Worm (Caenorhabditis elegans) whole organism, late embryonic: ENCODE data around the gene prp-18.

Source experiments
- C08G9.2 ChIP-seq: sonication (generic microtip); optimal IDR thresholded peaks from 2 replicates; lab custom pipeline; 2016; ENCODE audit warnings: mild to moderate bottlenecking, missing genetic modification characterization, moderate library complexity, missing compliant biosample characterization
- C38D4.7 ChIP-seq: fragments of 200-800 bp; sonication (Bioruptor generic); optimal IDR thresholded peaks from 2 replicates; lab custom pipeline; 2018; ENCODE audit warnings: mild to moderate bottlenecking, missing genetic modification characterization, moderate library complexity, missing compliant biosample characterization
- F13H6.1 ChIP-seq: sonication (generic microtip); optimal IDR thresholded peaks from 2 replicates; lab custom pipeline; 2016; ENCODE audit warnings: missing genetic modification characterization, missing compliant biosample characterization
- K02D7.2 ChIP-seq: sonication (generic microtip); optimal IDR thresholded peaks from 2 replicates; lab custom pipeline; 2017; ENCODE audit warnings: mild to moderate bottlenecking, missing genetic modification characterization, missing compliant biosample characterization
- Y22D7AL.16 ChIP-seq: sonication (generic microtip); optimal IDR thresholded peaks from 2 replicates; lab custom pipeline; 2016; ENCODE audit warnings: missing genetic modification characterization, missing compliant biosample characterization
- ahr-1 ChIP-seq: sonication (generic microtip); optimal IDR thresholded peaks from 2 replicates; lab custom pipeline; 2016; ENCODE audit warnings: missing genetic modification characterization, missing compliant biosample characterization
- ceh-14 ChIP-seq: sonication (generic microtip); optimal IDR thresholded peaks from 2 replicates; lab custom pipeline; 2016; ENCODE audit warnings: missing genotype, missing genetic modification characterization, missing compliant biosample characterization
- ceh-22 ChIP-seq: sonication (generic microtip); optimal IDR thresholded peaks from 2 replicates; lab custom pipeline; 2017; ENCODE audit warnings: missing biosample characterization, missing genetic modification characterization
- ceh-24 ChIP-seq: sonication (generic microtip); optimal IDR thresholded peaks from 2 replicates; lab custom pipeline; 2016; ENCODE audit warnings: mild to moderate bottlenecking, missing genetic modification characterization, missing compliant biosample characterization
- ceh-30 ChIP-seq: fragments of 150-350 bp; optimal IDR thresholded peaks from 2 replicates; lab custom pipeline; 2014; ENCODE audit warnings: missing biosample characterization, missing genetic modification characterization
- ceh-48 ChIP-seq: sonication (generic microtip); optimal IDR thresholded peaks from 2 replicates; lab custom pipeline; 2016; ENCODE audit warnings: missing genetic modification characterization, inconsistent platforms, missing compliant biosample characterization
- che-1 ChIP-seq: sonication (generic microtip); optimal IDR thresholded peaks from 2 replicates; lab custom pipeline; 2016; ENCODE audit warnings: mild to moderate bottlenecking, missing genetic modification characterization, missing compliant biosample characterization
- dve-1 ChIP-seq: sonication (generic microtip); optimal IDR thresholded peaks from 2 replicates; lab custom pipeline; 2017; ENCODE audit warnings: antibody characterized with exemption, mild to moderate bottlenecking, missing genetic modification characterization, missing compliant biosample characterization
- elt-2 ChIP-seq: sonication (generic microtip); optimal IDR thresholded peaks from 2 replicates; lab custom pipeline; 2016; ENCODE audit warnings: missing genetic modification reagents, missing genetic modification characterization, missing compliant biosample characterization
- elt-4 ChIP-seq: sonication (generic microtip); optimal IDR thresholded peaks from 2 replicates; lab custom pipeline; 2016; ENCODE audit warnings: missing genetic modification characterization, missing compliant biosample characterization
- ets-4 ChIP-seq: sonication (generic microtip); optimal IDR thresholded peaks from 2 replicates; lab custom pipeline; 2016; ENCODE audit warnings: missing genetic modification characterization, missing compliant biosample characterization
- fax-1 ChIP-seq: sonication (generic microtip); optimal IDR thresholded peaks from 2 replicates; lab custom pipeline; 2016; ENCODE audit warnings: missing genotype, missing genetic modification characterization, missing compliant biosample characterization
- gmeb-2 ChIP-seq: sonication (generic microtip); optimal IDR thresholded peaks from 2 replicates; lab custom pipeline; 2016; ENCODE audit warnings: missing genetic modification characterization, inconsistent platforms, missing compliant biosample characterization
- hlh-13 ChIP-seq: fragments of 200-800 bp; sonication (Bioruptor generic); optimal IDR thresholded peaks from 2 replicates; lab custom pipeline; 2018; ENCODE audit warnings: mild to moderate bottlenecking, missing genetic modification characterization, missing compliant biosample characterization
- hlh-30 ChIP-seq: sonication (generic microtip); optimal IDR thresholded peaks from 2 replicates; lab custom pipeline; 2017; ENCODE audit warnings: antibody characterized with exemption, missing genetic modification characterization, missing compliant biosample characterization; ENCODE audit not compliant: insufficient read depth
- hlh-6 ChIP-seq: sonication (generic microtip); optimal IDR thresholded peaks from 2 replicates; lab custom pipeline; 2016; ENCODE audit warnings: missing genotype, missing genetic modification characterization, missing compliant biosample characterization
- hlh-8 ChIP-seq: sonication (generic microtip); optimal IDR thresholded peaks from 2 replicates; lab custom pipeline; 2016; ENCODE audit warnings: missing genotype, missing genetic modification characterization, missing compliant biosample characterization
- madf-2 ChIP-seq: sonication (generic microtip); optimal IDR thresholded peaks from 2 replicates; lab custom pipeline; 2017; ENCODE audit warnings: missing genetic modification characterization, missing compliant biosample characterization
- mec-3 ChIP-seq: sonication (generic microtip); optimal IDR thresholded peaks from 2 replicates; lab custom pipeline; 2016; ENCODE audit warnings: borderline replicate concordance, missing genetic modification characterization, missing compliant biosample characterization
- nhr-11 ChIP-seq: fragments of 150-350 bp; optimal IDR thresholded peaks from 2 replicates; lab custom pipeline; 2014; ENCODE audit warnings: missing biosample characterization, missing genetic modification characterization
- nhr-232 ChIP-seq: sonication (generic microtip); optimal IDR thresholded peaks from 2 replicates; lab custom pipeline; 2016; ENCODE audit warnings: missing genetic modification characterization, missing compliant biosample characterization
- pag-3 ChIP-seq: sonication (generic microtip); optimal IDR thresholded peaks from 2 replicates; lab custom pipeline; 2016; ENCODE audit warnings: missing compliant biosample characterization, missing genetic modification characterization, borderline replicate concordance
- pat-9 ChIP-seq: fragments of 200-800 bp; sonication (Bioruptor generic); optimal IDR thresholded peaks from 2 replicates; lab custom pipeline; 2018; ENCODE audit warnings: mild to moderate bottlenecking, missing genetic modification characterization, moderate library complexity, missing compliant biosample characterization
- pha-2 ChIP-seq: sonication (generic microtip); optimal IDR thresholded peaks from 2 replicates; lab custom pipeline; 2017; ENCODE audit warnings: mild to moderate bottlenecking, missing genetic modification characterization, missing compliant biosample characterization
- pha-4 ChIP-seq: fragments of 150-350 bp; optimal IDR thresholded peaks from 2 replicates; lab custom pipeline; 2018; ENCODE audit warnings: missing biosample characterization, missing genetic modification reagents, missing genetic modification characterization
- pqm-1 ChIP-seq: sonication (generic microtip); optimal IDR thresholded peaks from 2 replicates; lab custom pipeline; 2016; ENCODE audit warnings: missing genetic modification characterization, missing compliant biosample characterization
- pros-1 ChIP-seq: fragments of 150-350 bp; optimal IDR thresholded peaks from 2 replicates; lab custom pipeline; 2014; ENCODE audit warnings: missing biosample characterization, missing genetic modification reagents, missing genetic modification characterization
- rnt-1 ChIP-seq: sonication (generic microtip); optimal IDR thresholded peaks from 2 replicates; lab custom pipeline; 2016; ENCODE audit warnings: missing genetic modification characterization, missing compliant biosample characterization
- sdc-2 ChIP-seq: sonication (generic microtip); optimal IDR thresholded peaks from 2 replicates; lab custom pipeline; 2016; ENCODE audit warnings: missing genotype, missing genetic modification characterization, missing compliant biosample characterization
- sox-2 ChIP-seq: fragments of 200-800 bp; sonication (Bioruptor generic); IDR thresholded peaks from 2 replicates; pipeline ENCODE4 v1.3.6; 2022; ENCODE audit warnings: missing genetic modification reagents, missing genetic modification characterization, missing compliant biosample characterization
- sox-4 ChIP-seq: sonication (generic microtip); optimal IDR thresholded peaks from 2 replicates; lab custom pipeline; 2017; ENCODE audit warnings: mild to moderate bottlenecking, missing genetic modification characterization, inconsistent platforms, missing compliant biosample characterization
- tbx-2 ChIP-seq: sonication (generic microtip); optimal IDR thresholded peaks from 2 replicates; lab custom pipeline; 2016; ENCODE audit warnings: missing genetic modification characterization, missing compliant biosample characterization
- ttx-3 ChIP-seq: sonication (generic microtip); optimal IDR thresholded peaks from 2 replicates; lab custom pipeline; 2016; ENCODE audit warnings: missing genetic modification reagents, missing genetic modification characterization, missing compliant biosample characterization
- unc-42 ChIP-seq: sonication (generic microtip); optimal IDR thresholded peaks from 2 replicates; lab custom pipeline; 2016; ENCODE audit warnings: missing genotype, missing genetic modification characterization, missing compliant biosample characterization
- unc-55 ChIP-seq: sonication (generic microtip); optimal IDR thresholded peaks from 2 replicates; lab custom pipeline; 2017; ENCODE audit warnings: missing biosample characterization, missing genetic modification reagents, missing genetic modification characterization
- zip-5 ChIP-seq: sonication (generic microtip); optimal IDR thresholded peaks from 2 replicates; lab custom pipeline; 2016; ENCODE audit warnings: missing genetic modification characterization, missing compliant biosample characterization

The prp-18 gene

ce11 chrIV:9857952-9858488 is 26.2 kb downstream of the prp-18 start, which contains the start of gene npp-1 (continued):
- TF ChIP-seq che-1 (tag; lab: Kevin White, UChicago) (no peak), ets-4 (tag; lab: Kevin White, UChicago) (peak; percentile 12), pag-3 (no peak), ceh-22 (tag; lab: Kevin White, UChicago) (no peak), zip-5 (tag; lab: Kevin White, UChicago) (peak; percentile 29), pqm-1 (no peak), elt-4 (tag; lab: Kevin White, UChicago) (no peak), rnt-1 (tag; lab: Kevin White, UChicago) (no peak), madf-2 (tag; lab: Kevin White, UChicago) (no peak), hlh-30 (tag; lab: Kevin White, UChicago) (no peak), sdc-2 (tag; lab: Kevin White, UChicago) (no peak), pat-9 (no peak), hlh-13 (GFP tag; lab: Kevin White, UChicago) (no peak), dve-1 (no peak), K02D7.2 (tag; lab: Kevin White, UChicago) (no peak), nhr-11 (tag; lab: Kevin White, UChicago) (no peak), mec-3 (tag; lab: Kevin White, UChicago) (no peak), unc-55 (GFP tag; lab: Kevin White, UChicago) (no peak), pha-2 (tag; lab: Kevin White, UChicago) (no peak), elt-2 (tag; lab: Kevin White, UChicago) (peak; percentile 43), C08G9.2 (tag; lab: Kevin White, UChicago) (peak; percentile 12)

ce11 chrIV:9855712-9856111 is 28.5 kb downstream of the prp-18 start, which contains the start of gene K07F5.12:
TSS of gene K07F5.12 (plus strand) at chrIV:9856012.
- TF ChIP-seq sox-2 (no peak), tbx-2 (tag; lab: Kevin White, UChicago) (no peak), C08G9.2 (tag; lab: Kevin White, UChicago) (no peak), ceh-24 (no peak), Y22D7AL.16 (tag; lab: Kevin White, UChicago) (no peak), unc-42 (tag; lab: Kevin White, UChicago) (no peak), ttx-3 (no peak), hlh-30 (tag; lab: Kevin White, UChicago) (no peak), ceh-30 (tag; lab: Kevin White, UChicago) (no peak), pat-9 (no peak), che-1 (tag; lab: Kevin White, UChicago) (no peak)
- TF ChIP-seq, all 69 proteins: peak for 0

ce11 chrIV:9854952-9855351 is 29.2 kb downstream of the prp-18 start:
- TF ChIP-seq ceh-22 (tag; lab: Kevin White, UChicago) (no peak), elt-2 (tag; lab: Kevin White, UChicago) (peak; percentile 51)

- TF ChIP-seq C38D4.7 (no peak), sdc-2 (tag; lab: Kevin White, UChicago) (peak; percentile 9), pha-4 (no peak)
Observed at ce11 chrIV:9852818-9853466, 31.2 kb downstream of the prp-18 start.

- TF ChIP-seq dve-1 (no peak), ahr-1 (no peak), gmeb-2 (no peak), hlh-13 (GFP tag; lab: Kevin White, UChicago) (no peak), ceh-14 (no peak), ceh-48 (tag; lab: Kevin White, UChicago) (no peak), sox-2 (no peak), F13H6.1 (tag; lab: Kevin White, UChicago) (no peak), ceh-22 (tag; lab: Kevin White, UChicago) (no peak), nhr-232 (no peak), unc-42 (tag; lab: Kevin White, UChicago) (no peak), hlh-6 (tag; lab: Kevin White, UChicago) (no peak), fax-1 (no peak), pros-1 (tag; lab: Kevin White, UChicago) (no peak), hlh-8 (no peak), sox-4 (tag; lab: Kevin White, UChicago) (no peak)
Observed at ce11 chrIV:9852250-9852649, 31.9 kb downstream of the prp-18 start, which contains the start of gene ssq-1. TSS of gene ssq-1 (plus strand) at chrIV:9852550.
